Fruit fly (Drosophila melanogaster): ENCODE results near the gene 5PtaseI.

DNA sequence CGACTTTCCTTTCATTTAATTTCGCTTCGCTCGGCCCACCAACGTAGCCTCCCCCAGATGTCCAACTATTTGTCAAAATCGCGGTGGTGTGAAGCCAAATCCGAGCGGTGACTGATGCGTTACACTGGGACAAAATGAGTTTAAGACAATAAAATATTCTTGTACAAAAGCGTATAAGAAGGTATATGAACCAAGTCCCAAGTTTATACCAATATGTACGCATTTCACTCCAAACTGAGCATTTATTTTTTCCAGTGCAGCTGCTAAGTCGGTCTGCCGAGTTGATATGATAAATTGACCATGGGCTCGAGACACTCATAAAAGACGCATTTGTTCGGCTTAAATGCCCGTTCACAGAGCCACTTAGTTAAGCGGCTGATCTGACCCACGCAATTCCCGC lies 40.2 kb downstream of the 5PtaseI start:
- TF ChIP-seq bab1 (GFP tag; optimal IDR thresholded peaks at IDR 0.05) (no peak), toe (GFP tag; optimal IDR thresholded peaks at IDR 0.05) (no peak), CG7101 (tag; optimal IDR thresholded peaks at IDR 0.05) (no peak), CG11617 (GFP tag; optimal IDR thresholded peaks at IDR 0.05) (no peak), kay (GFP tag; ENCODE audit: borderline replicate concordance) (no peak), Mnt (GFP tag; optimal IDR thresholded peaks at IDR 0.05) (no peak), Crg-1 (GFP tag; optimal IDR thresholded peaks at IDR 0.05) (no peak)

Data from whole organism, adult.